Worm (Caenorhabditis elegans) whole organism, L1 larva: Measurements from ENCODE around the gene F36F12.3.

Experiments
- alr-1 ChIP-seq: fragments of 200-800 bp; sonication (Bioruptor generic); optimal IDR thresholded peaks from 2 replicates; lab custom pipeline; 2018; ENCODE audit warnings: borderline replicate concordance, mild to moderate bottlenecking, missing genetic modification characterization, missing compliant biosample characterization
- ces-1 ChIP-seq: fragments of 150-350 bp; optimal IDR thresholded peaks from 2 replicates; lab custom pipeline; 2014; ENCODE audit warnings: missing biosample characterization, missing genetic modification reagents, missing genetic modification characterization
- elt-3 ChIP-seq, 6 experiments: fragments of 150-350 bp in 1 of 6; sonication (generic microtip); optimal IDR thresholded peaks; 2 replicates each; lab custom pipeline; 2017 to 2018; ENCODE audit warnings: missing biosample characterization in 6 of 6, missing genetic modification characterization in 6 of 6, inconsistent platforms in 1 of 6
- fos-1 ChIP-seq: fragments of 150-350 bp; optimal IDR thresholded peaks from 2 replicates; lab custom pipeline; 2014; ENCODE audit warnings: missing biosample characterization, missing genetic modification characterization
- nhr-28 ChIP-seq: fragments of 150-350 bp; optimal IDR thresholded peaks from 2 replicates; lab custom pipeline; 2014; ENCODE audit warnings: missing biosample characterization, missing genetic modification characterization
- sptf-1 ChIP-seq: fragments of 150-350 bp; optimal IDR thresholded peaks from 2 replicates; lab custom pipeline; 2014; ENCODE audit warnings: missing biosample characterization, missing genetic modification characterization
- zag-1 ChIP-seq: fragments of 150-350 bp; optimal IDR thresholded peaks from 2 replicates; lab custom pipeline; 2014; ENCODE audit warnings: missing biosample characterization, missing genetic modification characterization
- ztf-4 ChIP-seq: fragments of 150-350 bp; optimal IDR thresholded peaks from 2 replicates; lab custom pipeline; 2014; ENCODE audit warnings: missing biosample characterization, missing genetic modification characterization

DNA sequence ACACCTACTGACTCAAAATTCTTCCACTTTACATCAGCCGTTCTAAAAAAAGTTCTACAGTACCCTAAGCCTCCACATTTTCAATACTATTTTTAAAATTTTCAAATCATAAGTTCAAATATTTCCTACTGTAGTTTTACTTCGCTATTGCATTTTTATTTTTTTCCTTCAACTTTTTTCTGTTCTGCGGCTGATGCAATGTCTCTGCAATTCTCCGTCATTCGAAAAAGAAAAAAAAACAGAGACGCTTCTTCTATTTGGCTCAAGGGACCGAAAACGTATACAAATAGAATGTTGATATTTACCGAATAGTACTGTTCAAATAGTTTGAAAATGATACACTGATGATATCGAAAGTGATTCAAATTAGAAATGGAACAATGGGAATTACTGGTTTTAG is 52.7 kb downstream of the F36F12.3 start:
- no peak for TF ChIP-seq sptf-1 (tag; lab: Kevin White, UChicago)
- TF ChIP-seq fos-1 (tag; lab: Kevin White, UChicago): no peak
- no peak for TF ChIP-seq nhr-28 (tag; lab: Kevin White, UChicago)
- no peak for TF ChIP-seq ztf-4
- TF ChIP-seq zag-1 (tag; lab: Kevin White, UChicago): no peak
- TF ChIP-seq ces-1 (GFP tag; lab: Kevin White, UChicago): no peak
- no peak for TF ChIP-seq elt-3 (tag; optimal IDR thresholded peaks at IDR 0.05; lab: Kevin White, UChicago)
- TF ChIP-seq alr-1 (tag; lab: Kevin White, UChicago): no peak
